Worm (Caenorhabditis elegans) whole organism, L1 larva: ENCODE data around the gene Y82E9BL.3.
"Not testable (repeated sequence)": the region's sequence is repeated elsewhere in the genome, so short reads cannot be mapped to it uniquely, and the experiment has no call there.

Experiments
- C34B4.2 ChIP-seq: sonication (generic microtip); optimal IDR thresholded peaks from 2 replicates; lab custom pipeline; 2017; ENCODE audit warnings: mild to moderate bottlenecking, missing genetic modification characterization, missing compliant biosample characterization
- aha-1 ChIP-seq: fragments of 150-350 bp; optimal IDR thresholded peaks from 2 replicates; lab custom pipeline; 2014; ENCODE audit warnings: missing biosample characterization, missing genetic modification characterization
- aly-2 ChIP-seq: fragments of 150-350 bp; optimal IDR thresholded peaks from 2 replicates; lab custom pipeline; 2014; ENCODE audit warnings: missing biosample characterization, missing genetic modification characterization
- blmp-1 ChIP-seq: fragments of 150-350 bp; optimal IDR thresholded peaks from 2 replicates; lab custom pipeline; 2014; ENCODE audit warnings: missing biosample characterization, missing genetic modification characterization
- ceh-90 ChIP-seq: sonication (generic microtip); optimal IDR thresholded peaks from 2 replicates; lab custom pipeline; 2016; ENCODE audit warnings: missing genetic modification characterization, missing compliant biosample characterization
- dpl-1 ChIP-seq, 3 experiments: fragments of 150-350 bp in 2 of 3; sonication (generic microtip) in 1 of 3; optimal IDR thresholded peaks; 2 replicates each; lab custom pipeline; 2014 to 2017; ENCODE audit warnings: missing biosample characterization in 3 of 3, missing genetic modification characterization in 3 of 3, missing genetic modification reagents in 3 of 3
- efl-1 ChIP-seq, 4 experiments: fragments of 150-350 bp; optimal IDR thresholded peaks in 3 of 4; peaks in 1 of 4; 1 replicate in 1 of 4; 2 replicates in 3 of 4; lab custom pipeline; 2014; ENCODE audit warnings: missing biosample characterization in 2 of 4, missing genetic modification characterization in 2 of 4, missing genetic modification reagents in 2 of 4
- efl-3 ChIP-seq: fragments of 200-800 bp; sonication (Bioruptor generic); optimal IDR thresholded peaks from 2 replicates; lab custom pipeline; 2018; ENCODE audit warnings: mild to moderate bottlenecking, missing genetic modification characterization, missing compliant biosample characterization
- egl-13 ChIP-seq: sonication (generic microtip); optimal IDR thresholded peaks from 2 replicates; lab custom pipeline; 2016; ENCODE audit warnings: missing genotype, missing genetic modification reagents, missing genetic modification characterization, missing compliant biosample characterization
- elt-2 ChIP-seq: sonication (generic microtip); optimal IDR thresholded peaks from 2 replicates; lab custom pipeline; 2016; ENCODE audit warnings: missing genetic modification characterization, mild to moderate bottlenecking, inconsistent platforms, missing compliant biosample characterization, missing genetic modification reagents
- ets-5 ChIP-seq: fragments of 200-800 bp; sonication (Bioruptor generic); IDR thresholded peaks from 2 replicates; pipeline ENCODE4 v1.3.6; 2022; ENCODE audit warnings: missing genetic modification characterization, missing compliant biosample characterization
- fkh-4 ChIP-seq: sonication (generic microtip); optimal IDR thresholded peaks from 2 replicates; lab custom pipeline; 2016; ENCODE audit warnings: missing compliant biosample characterization, missing genetic modification characterization, borderline replicate concordance
- fkh-8 ChIP-seq: sonication (generic microtip); optimal IDR thresholded peaks from 2 replicates; lab custom pipeline; 2016; ENCODE audit warnings: mild to moderate bottlenecking, missing genetic modification characterization, missing compliant biosample characterization
- fos-1 ChIP-seq: fragments of 150-350 bp; optimal IDR thresholded peaks from 2 replicates; lab custom pipeline; 2014; ENCODE audit warnings: missing biosample characterization, missing genetic modification characterization
- hpl-2 ChIP-seq: fragments of 150-350 bp; optimal IDR thresholded peaks from 2 replicates; lab custom pipeline; 2014; ENCODE audit warnings: missing biosample characterization, missing genetic modification reagents, missing genetic modification characterization
- irx-1 ChIP-seq: sonication (generic microtip); optimal IDR thresholded peaks from 2 replicates; lab custom pipeline; 2016; ENCODE audit warnings: missing genetic modification characterization, missing compliant biosample characterization
- jun-1 ChIP-seq: fragments of 150-350 bp; optimal IDR thresholded peaks from 2 replicates; lab custom pipeline; 2014; ENCODE audit warnings: missing biosample characterization, missing genetic modification reagents, missing genetic modification characterization
- lin-13 ChIP-seq: fragments of 150-350 bp; optimal IDR thresholded peaks from 2 replicates; lab custom pipeline; 2014; ENCODE audit warnings: missing biosample characterization, missing genetic modification reagents, missing genetic modification characterization
- lin-35 ChIP-seq, 2 experiments: fragments of 150-350 bp; optimal IDR thresholded peaks; 2 replicates each; lab custom pipeline; 2014; ENCODE audit warnings: missing biosample characterization in 2 of 2, missing genetic modification characterization in 2 of 2, missing genetic modification reagents in 2 of 2
- mef-2 ChIP-seq: fragments of 150-350 bp; optimal IDR thresholded peaks from 2 replicates; lab custom pipeline; 2014; ENCODE audit warnings: missing biosample characterization, missing genetic modification characterization
- mep-1 ChIP-seq: fragments of 150-350 bp; optimal IDR thresholded peaks from 2 replicates; lab custom pipeline; 2014; ENCODE audit warnings: missing biosample characterization, missing genetic modification characterization
- nhr-12 ChIP-seq: sonication (generic microtip); optimal IDR thresholded peaks from 2 replicates; lab custom pipeline; 2017; ENCODE audit warnings: missing biosample characterization, missing genetic modification characterization
- nhr-19 ChIP-seq: fragments of 200-800 bp; sonication (Bioruptor generic); conservative IDR thresholded peaks from 2 replicates; pipeline ENCODE4 v1.3.6; 2022; ENCODE audit warnings: missing genetic modification characterization, missing compliant biosample characterization
- nhr-20 ChIP-seq: sonication (generic microtip); optimal IDR thresholded peaks from 2 replicates; lab custom pipeline; 2016; ENCODE audit warnings: mild to moderate bottlenecking, missing genetic modification characterization, missing compliant biosample characterization
- nhr-47 ChIP-seq: sonication (generic microtip); optimal IDR thresholded peaks from 2 replicates; lab custom pipeline; 2016; ENCODE audit warnings: mild to moderate bottlenecking, missing genetic modification characterization, moderate library complexity, missing compliant biosample characterization
- nhr-77 ChIP-seq: fragments of 150-350 bp; optimal IDR thresholded peaks from 2 replicates; lab custom pipeline; 2014; ENCODE audit warnings: missing biosample characterization, missing genetic modification characterization
- nhr-84 ChIP-seq: sonication (generic microtip); optimal IDR thresholded peaks from 2 replicates; lab custom pipeline; 2017; ENCODE audit warnings: missing biosample characterization, missing genetic modification characterization
- nhr-85 ChIP-seq: sonication (generic microtip); peaks from one replicate; lab custom pipeline; 2016; ENCODE audit warnings: missing genetic modification characterization, inconsistent platforms, missing compliant biosample characterization
- pax-3 ChIP-seq: fragments of 200-800 bp; sonication (Bioruptor generic); optimal IDR thresholded peaks from 2 replicates; lab custom pipeline; 2018; ENCODE audit warnings: mild to moderate bottlenecking, missing genetic modification characterization, moderate library complexity, missing compliant biosample characterization
- snpc-4 ChIP-seq: fragments of 150-350 bp; optimal IDR thresholded peaks from 2 replicates; lab custom pipeline; 2014; ENCODE audit warnings: missing biosample characterization, missing genetic modification characterization
- snu-23 ChIP-seq: sonication (generic microtip); optimal IDR thresholded peaks from 2 replicates; lab custom pipeline; 2016; ENCODE audit warnings: missing genetic modification characterization, missing compliant biosample characterization
- sox-4 ChIP-seq: sonication (generic microtip); optimal IDR thresholded peaks from 2 replicates; lab custom pipeline; 2016; ENCODE audit warnings: missing genetic modification characterization, missing compliant biosample characterization
- sptf-1 ChIP-seq: fragments of 150-350 bp; optimal IDR thresholded peaks from 2 replicates; lab custom pipeline; 2014; ENCODE audit warnings: missing biosample characterization, missing genetic modification characterization
- sup-37 ChIP-seq: fragments of 200-800 bp; sonication (Bioruptor generic); optimal IDR thresholded peaks from 2 replicates; lab custom pipeline; 2018; ENCODE audit warnings: mild to moderate bottlenecking, missing genetic modification characterization, missing compliant biosample characterization
- swsn-7 ChIP-seq: sonication (generic microtip); optimal IDR thresholded peaks from 2 replicates; lab custom pipeline; 2016; ENCODE audit warnings: missing genetic modification characterization, missing compliant biosample characterization
- unc-62 ChIP-seq: fragments of 150-350 bp; optimal IDR thresholded peaks from 2 replicates; lab custom pipeline; 2014; ENCODE audit warnings: missing biosample characterization, missing genetic modification reagents, missing genetic modification characterization
- unc-86 ChIP-seq: sonication (generic microtip); optimal IDR thresholded peaks from 2 replicates; lab custom pipeline; 2016; ENCODE audit warnings: missing genetic modification characterization, missing compliant biosample characterization
- unc-98 ChIP-seq: fragments of 200-800 bp; sonication (Bioruptor generic); IDR thresholded peaks from 2 replicates; pipeline ENCODE4 v1.3.6; 2022; ENCODE audit warnings: missing genetic modification characterization, missing compliant biosample characterization
- xbp-1 ChIP-seq: sonication (generic microtip); optimal IDR thresholded peaks from 2 replicates; lab custom pipeline; 2016; ENCODE audit warnings: missing genetic modification characterization, missing compliant biosample characterization
- zag-1 ChIP-seq: fragments of 150-350 bp; optimal IDR thresholded peaks from 2 replicates; lab custom pipeline; 2014; ENCODE audit warnings: missing biosample characterization, missing genetic modification characterization

Gene Y82E9BL.3

ce11 chrIII:1374355-1374807 is 23.7 kb upstream of the Y82E9BL.3 start, which contains the start of gene Y82E9BR.20:
Y82E9BR.20 (plus strand) TSS chrIII:1374405.
- TF ChIP-seq blmp-1 (tag; lab: Kevin White, UChicago), result no peak
- no peak for TF ChIP-seq ceh-90 (tag; lab: Kevin White, UChicago)
- no peak for TF ChIP-seq jun-1 (tag; lab: Kevin White, UChicago)
- no peak for TF ChIP-seq efl-1 (optimal IDR thresholded peaks at IDR 0.05; lab: Kevin White, UChicago)
- peak in 1 of 2 experiments; percentile 13 for TF ChIP-seq efl-1 (GFP tag; optimal IDR thresholded peaks at IDR 0.05 in 1 of 2; lab: Kevin White, UChicago)
- TF ChIP-seq nhr-20 (tag; lab: Kevin White, UChicago), result no peak

ce11 chrIII:1372563-1372962 is 21.9 kb upstream of the Y82E9BL.3 start:
- no peak for TF ChIP-seq fkh-4 (tag; lab: Kevin White, UChicago)
- TF ChIP-seq pax-3 (tag; lab: Kevin White, UChicago), result no peak
- TF ChIP-seq elt-2 (tag; lab: Kevin White, UChicago), result no peak
- no peak for TF ChIP-seq mep-1 (tag; lab: Kevin White, UChicago)
- no peak for TF ChIP-seq ceh-90 (tag; lab: Kevin White, UChicago)
- no peak for TF ChIP-seq ets-5 (GFP tag; lab: Robert Waterston, UW)
- TF ChIP-seq sup-37, result no peak
- TF ChIP-seq dpl-1 (GFP tag; optimal IDR thresholded peaks at IDR 0.05; lab: Kevin White, UChicago), result no peak
- TF ChIP-seq aha-1 (tag; lab: Kevin White, UChicago), result no peak

- TF ChIP-seq egl-13 (no peak), aly-2 (tag; lab: Kevin White, UChicago) (no peak), unc-62 (GFP tag; lab: Kevin White, UChicago) (no peak), nhr-84 (tag; lab: Kevin White, UChicago) (no peak), fos-1 (tag; lab: Kevin White, UChicago) (no peak), swsn-7 (tag; lab: Kevin White, UChicago) (no peak), hpl-2 (GFP tag; lab: Kevin White, UChicago) (no peak), blmp-1 (tag; lab: Kevin White, UChicago) (no peak), dpl-1 (GFP tag; optimal IDR thresholded peaks at IDR 0.05; lab: Kevin White, UChicago) (no peak), snpc-4 (tag; lab: Kevin White, UChicago) (no peak), sptf-1 (no peak), C34B4.2 (no peak), sox-4 (tag; lab: Kevin White, UChicago) (no peak), mef-2 (tag; lab: Kevin White, UChicago) (no peak), lin-13 (GFP tag; lab: Kevin White, UChicago) (no peak)
Measured at ce11 chrIII:1359669-1360068, 9.0 kb upstream of the Y82E9BL.3 start, which contains the start of gene Y82E9BR.9. Y82E9BR.9 (minus strand) TSS chrIII:1359769.

- not testable (repeated sequence) for TF ChIP-seq sptf-1; egl-13; snu-23 (GFP tag; lab: Kevin White, UChicago)
Measured at ce11 chrIII:1357973-1358372, 7.3 kb upstream of the Y82E9BL.3 start, which contains the start of gene Y82E9BR.8. Y82E9BR.8 (minus strand) TSS chrIII:1358073.

- TF ChIP-seq nhr-84 (tag; lab: Kevin White, UChicago) (no peak), efl-3 (GFP tag; lab: Kevin White, UChicago) (no peak), nhr-47 (tag; lab: Kevin White, UChicago) (no peak), nhr-19 (GFP tag; lab: Robert Waterston, UW) (no peak), irx-1 (no peak)
Measured at ce11 chrIII:1355320-1355719, 4.7 kb upstream of the Y82E9BL.3 start, which contains the start of gene Y82E9BL.1. Y82E9BL.1 (minus strand) TSS chrIII:1355420.

- TF ChIP-seq nhr-20 (tag; lab: Kevin White, UChicago) (no peak), nhr-12 (tag; lab: Kevin White, UChicago) (no peak), fkh-8 (tag; lab: Kevin White, UChicago) (no peak), nhr-85 (tag; lab: Kevin White, UChicago) (no peak), unc-86 (tag; lab: Kevin White, UChicago) (no peak), zag-1 (no peak), hpl-2 (GFP tag; lab: Kevin White, UChicago) (no peak), aha-1 (tag; lab: Kevin White, UChicago) (no peak), sup-37 (no peak), sptf-1 (no peak), nhr-77 (no peak), unc-98 (GFP tag; lab: Robert Waterston, UW) (no peak), lin-35 (GFP tag; optimal IDR thresholded peaks at IDR 0.05; lab: Kevin White, UChicago) (no peak), xbp-1 (no peak)
Measured at ce11 chrIII:1354523-1354922, 3.9 kb upstream of the Y82E9BL.3 start.
